Worm (Caenorhabditis elegans) whole organism, L3 larva: ENCODE data around the gene C08E3.14.

ENCODE experiments used
- ZK546.5 ChIP-seq: sonication (generic microtip); optimal IDR thresholded peaks from 2 replicates; lab custom pipeline; 2017; ENCODE audit warnings: missing biosample characterization, missing genetic modification characterization
- ama-1 ChIP-seq: fragments of 150-350 bp; optimal IDR thresholded peaks from 2 replicates; lab custom pipeline; 2018
- egl-27 ChIP-seq: sonication (generic microtip); optimal IDR thresholded peaks from 4 replicates; lab custom pipeline; 2017; ENCODE audit warnings: missing biosample characterization, missing genetic modification reagents, missing genetic modification characterization
- fos-1 ChIP-seq: fragments of 150-350 bp; optimal IDR thresholded peaks from 2 replicates; lab custom pipeline; 2014; ENCODE audit warnings: missing biosample characterization, missing genetic modification characterization
- mdl-1 ChIP-seq: fragments of 150-350 bp; optimal IDR thresholded peaks from 2 replicates; lab custom pipeline; 2014; ENCODE audit warnings: missing biosample characterization, missing genetic modification characterization
- nfya-1 ChIP-seq: sonication (generic microtip); optimal IDR thresholded peaks from 2 replicates; lab custom pipeline; 2017; ENCODE audit warnings: missing genetic modification characterization, mild to moderate bottlenecking, missing compliant biosample characterization, antibody characterized with exemption, moderate library complexity; ENCODE audit not compliant: insufficient read depth
- nhr-11 ChIP-seq: fragments of 150-350 bp; optimal IDR thresholded peaks from 2 replicates; lab custom pipeline; 2014; ENCODE audit warnings: missing biosample characterization, missing genetic modification characterization
- nhr-237 ChIP-seq: fragments of 150-350 bp; optimal IDR thresholded peaks from 2 replicates; lab custom pipeline; 2014; ENCODE audit warnings: missing biosample characterization, missing genetic modification characterization
- nhr-28 ChIP-seq: fragments of 150-350 bp; optimal IDR thresholded peaks from 2 replicates; lab custom pipeline; 2014; ENCODE audit warnings: missing biosample characterization, missing genetic modification characterization
- nhr-77 ChIP-seq: fragments of 150-350 bp; optimal IDR thresholded peaks from 2 replicates; lab custom pipeline; 2014; ENCODE audit warnings: missing biosample characterization, missing genetic modification characterization
- pqm-1 ChIP-seq: fragments of 150-350 bp; optimal IDR thresholded peaks from 2 replicates; lab custom pipeline; 2017; ENCODE audit warnings: missing biosample characterization, missing genetic modification characterization, inconsistent platforms
- snpc-4 ChIP-seq: fragments of 150-350 bp; optimal IDR thresholded peaks from 2 replicates; lab custom pipeline; 2014; ENCODE audit warnings: missing biosample characterization, missing genetic modification characterization

DNA sequence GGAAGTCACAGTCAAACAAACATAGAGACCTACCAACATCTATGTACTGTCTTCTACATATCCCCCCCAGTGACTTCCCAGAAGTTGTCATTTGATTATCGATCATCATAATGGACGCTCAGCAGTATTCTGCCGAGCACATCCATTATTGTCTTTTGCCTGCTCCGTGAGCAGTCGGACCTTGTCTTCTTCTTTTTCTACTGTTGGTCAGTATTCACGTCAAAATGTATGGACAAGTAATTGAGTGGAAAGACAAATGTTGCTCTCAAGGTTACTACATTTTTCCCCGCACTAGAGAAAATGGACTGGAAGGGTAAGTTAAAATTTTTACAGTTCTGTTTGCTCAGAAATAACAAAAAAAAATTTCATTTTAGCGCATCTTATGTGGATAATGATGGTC is 29.2 kb downstream of the C08E3.14 start, which contains the start of gene btb-12:
- TF ChIP-seq mdl-1 (no peak), snpc-4 (tag; lab: Kevin White, UChicago) (no peak), nhr-237 (tag; lab: Kevin White, UChicago) (no peak), ZK546.5 (no peak), nhr-11 (tag; lab: Kevin White, UChicago) (no peak), pqm-1 (no peak), egl-27 (tag; lab: Kevin White, UChicago) (no peak), fos-1 (tag; lab: Kevin White, UChicago) (no peak), ama-1 (lab: Kevin White, UChicago) (no peak), nhr-28 (tag; lab: Kevin White, UChicago) (no peak), nfya-1 (no peak), nhr-77 (tag; lab: Kevin White, UChicago) (no peak)
